Worm (Caenorhabditis elegans) whole organism, mixed stage, embryonic: ENCODE measurements around the gene chil-25.

ENCODE experiments used
- bed-3 ChIP-seq: fragments of 200-800 bp; sonication (Bioruptor generic); optimal IDR thresholded peaks from 3 replicates; lab custom pipeline; 2018; ENCODE audit warnings: mild to moderate bottlenecking, missing genetic modification characterization, moderate library complexity, missing compliant biosample characterization
- blmp-1 ChIP-seq: fragments of 150-350 bp; optimal IDR thresholded peaks from 2 replicates; lab custom pipeline; 2014; ENCODE audit warnings: missing biosample characterization, missing genetic modification characterization
- ceh-39 ChIP-seq: fragments of 150-350 bp; optimal IDR thresholded peaks from 2 replicates; lab custom pipeline; 2014; ENCODE audit warnings: missing biosample characterization, missing genetic modification characterization
- ceh-43 ChIP-seq: fragments of 200-800 bp; sonication (Bioruptor generic); optimal IDR thresholded peaks from 2 replicates; lab custom pipeline; 2018; ENCODE audit warnings: mild to moderate bottlenecking, missing genetic modification characterization, moderate library complexity, missing compliant biosample characterization
- ceh-83 ChIP-seq: fragments of 200-800 bp; sonication (Bioruptor generic); optimal IDR thresholded peaks from 2 replicates; lab custom pipeline; 2018; ENCODE audit warnings: mild to moderate bottlenecking, missing genetic modification characterization, missing compliant biosample characterization
- ces-1 ChIP-seq: fragments of 150-350 bp; optimal IDR thresholded peaks from 2 replicates; lab custom pipeline; 2014; ENCODE audit warnings: missing biosample characterization, missing genetic modification reagents, missing genetic modification characterization
- cnd-1 ChIP-seq: fragments of 200-800 bp; sonication (Bioruptor generic); optimal IDR thresholded peaks from 2 replicates; lab custom pipeline; 2018; ENCODE audit warnings: mild to moderate bottlenecking, missing genetic modification characterization, missing compliant biosample characterization
- drap-1 ChIP-seq: fragments of 200-800 bp; sonication (Bioruptor generic); optimal IDR thresholded peaks from 3 replicates; lab custom pipeline; 2018; ENCODE audit warnings: mild to moderate bottlenecking, missing genetic modification characterization, missing compliant biosample characterization
- elt-1 ChIP-seq: sonication (generic microtip); optimal IDR thresholded peaks from 2 replicates; lab custom pipeline; 2017; ENCODE audit warnings: missing genetic modification characterization, mild to moderate bottlenecking, missing compliant biosample characterization, antibody characterized with exemption, moderate library complexity, borderline replicate concordance; ENCODE audit not compliant: insufficient read depth
- elt-3 ChIP-seq: fragments of 150-350 bp; optimal IDR thresholded peaks from 2 replicates; lab custom pipeline; 2014; ENCODE audit warnings: missing biosample characterization, missing genetic modification characterization
- flh-1 ChIP-seq: fragments of 200-800 bp; sonication (Bioruptor generic); optimal IDR thresholded peaks from 2 replicates; lab custom pipeline; 2018; ENCODE audit warnings: mild to moderate bottlenecking, missing genetic modification characterization, moderate library complexity, missing compliant biosample characterization
- ham-2 ChIP-seq: fragments of 200-800 bp; sonication (Bioruptor generic); optimal IDR thresholded peaks from 2 replicates; lab custom pipeline; 2018; ENCODE audit warnings: mild to moderate bottlenecking, missing genetic modification characterization, missing compliant biosample characterization
- hlh-1 ChIP-seq: fragments of 150-350 bp; optimal IDR thresholded peaks from 2 replicates; lab custom pipeline; 2014; ENCODE audit warnings: missing biosample characterization, missing genetic modification reagents, missing genetic modification characterization
- lin-13 ChIP-seq: fragments of 150-350 bp; optimal IDR thresholded peaks from 2 replicates; lab custom pipeline; 2014; ENCODE audit warnings: missing biosample characterization, missing genetic modification characterization
- lsy-2 ChIP-seq: fragments of 150-350 bp; optimal IDR thresholded peaks from 2 replicates; lab custom pipeline; 2014; ENCODE audit warnings: missing biosample characterization, missing genetic modification characterization
- mab-5 ChIP-seq: fragments of 150-350 bp; optimal IDR thresholded peaks from 2 replicates; lab custom pipeline; 2014; ENCODE audit warnings: missing biosample characterization, missing genetic modification characterization
- mep-1 ChIP-seq: fragments of 150-350 bp; optimal IDR thresholded peaks from 2 replicates; lab custom pipeline; 2017; ENCODE audit warnings: missing biosample characterization, missing genetic modification reagents, missing genetic modification characterization, inconsistent platforms
- mls-2 ChIP-seq: sonication (generic microtip); optimal IDR thresholded peaks from 2 replicates; lab custom pipeline; 2016; ENCODE audit warnings: mild to moderate bottlenecking, missing genetic modification characterization, moderate library complexity, missing compliant biosample characterization
- nhr-12 ChIP-seq: fragments of 150-350 bp; optimal IDR thresholded peaks from 2 replicates; lab custom pipeline; 2014; ENCODE audit warnings: missing biosample characterization, missing genetic modification characterization
- nhr-2 ChIP-seq: fragments of 150-350 bp; optimal IDR thresholded peaks from 2 replicates; lab custom pipeline; 2014; ENCODE audit warnings: missing biosample characterization, missing genetic modification characterization
- nhr-237 ChIP-seq: fragments of 150-350 bp; optimal IDR thresholded peaks from 2 replicates; lab custom pipeline; 2014; ENCODE audit warnings: missing biosample characterization, missing genetic modification characterization
- nhr-28 ChIP-seq: fragments of 150-350 bp; optimal IDR thresholded peaks from 2 replicates; lab custom pipeline; 2014; ENCODE audit warnings: missing biosample characterization, missing genetic modification characterization
- nhr-76 ChIP-seq: sonication (generic microtip); optimal IDR thresholded peaks from 2 replicates; lab custom pipeline; 2017; ENCODE audit warnings: missing biosample characterization, missing genetic modification characterization
- pha-4 ChIP-seq: fragments of 150-350 bp; optimal IDR thresholded peaks from 2 replicates; lab custom pipeline; 2018; ENCODE audit warnings: missing biosample characterization, missing genetic modification reagents, missing genetic modification characterization
- sem-2 ChIP-seq: fragments of 200-800 bp; sonication (Bioruptor generic); optimal IDR thresholded peaks from 2 replicates; lab custom pipeline; 2018; ENCODE audit warnings: mild to moderate bottlenecking, missing genetic modification characterization, missing compliant biosample characterization
- snpc-4 ChIP-seq: fragments of 150-350 bp; optimal IDR thresholded peaks from 2 replicates; lab custom pipeline; 2014; ENCODE audit warnings: missing biosample characterization, missing genetic modification characterization
- sptf-1 ChIP-seq: sonication (generic microtip); optimal IDR thresholded peaks from 2 replicates; lab custom pipeline; 2017; ENCODE audit warnings: mild to moderate bottlenecking, missing genetic modification characterization, moderate library complexity, missing compliant biosample characterization
- tbx-8 ChIP-seq: fragments of 200-800 bp; sonication (Bioruptor generic); optimal IDR thresholded peaks from 2 replicates; lab custom pipeline; 2018; ENCODE audit warnings: mild to moderate bottlenecking, missing genetic modification characterization, moderate library complexity, missing compliant biosample characterization
- unc-120 ChIP-seq: sonication (generic microtip); optimal IDR thresholded peaks from 2 replicates; lab custom pipeline; 2017; ENCODE audit warnings: missing genetic modification characterization, missing compliant biosample characterization; ENCODE audit not compliant: poor library complexity, severe bottlenecking
- unc-39 ChIP-seq: fragments of 150-350 bp; optimal IDR thresholded peaks from 2 replicates; lab custom pipeline; 2014; ENCODE audit warnings: missing biosample characterization, missing genetic modification characterization
- unc-62 ChIP-seq: fragments of 150-350 bp; optimal IDR thresholded peaks from 2 replicates; lab custom pipeline; 2014; ENCODE audit warnings: missing biosample characterization, missing genetic modification reagents, missing genetic modification characterization
- ztf-11 ChIP-seq: fragments of 150-350 bp; optimal IDR thresholded peaks from 2 replicates; lab custom pipeline; 2014; ENCODE audit warnings: missing biosample characterization, missing genetic modification characterization

chil-25 gene

ce11 chrII:9447965-9448364, 26.3 kb downstream of the chil-25 start, which contains the start of gene chil-18:
chil-18 (plus strand) TSS chrII:9448265.
- TF ChIP-seq drap-1 (GFP tag; lab: Kevin White, UChicago) = no peak
- TF ChIP-seq lsy-2 (tag; lab: Kevin White, UChicago) = no peak
- TF ChIP-seq flh-1 = no peak
- no peak for TF ChIP-seq ztf-11 (tag; lab: Kevin White, UChicago)
- no peak for TF ChIP-seq sptf-1 (tag; lab: Kevin White, UChicago)
- TF ChIP-seq hlh-1 (tag; lab: Kevin White, UChicago) = no peak
- TF ChIP-seq ceh-83 (GFP tag; lab: Kevin White, UChicago) = no peak
- TF ChIP-seq nhr-2 (tag; lab: Kevin White, UChicago) = no peak
- no peak for TF ChIP-seq nhr-28 (tag; lab: Kevin White, UChicago)
- no peak for TF ChIP-seq ceh-43 (GFP tag; lab: Kevin White, UChicago)
- no peak for TF ChIP-seq nhr-76 (tag; lab: Kevin White, UChicago)
- TF ChIP-seq, all 35 proteins: peak for 0

DNA sequence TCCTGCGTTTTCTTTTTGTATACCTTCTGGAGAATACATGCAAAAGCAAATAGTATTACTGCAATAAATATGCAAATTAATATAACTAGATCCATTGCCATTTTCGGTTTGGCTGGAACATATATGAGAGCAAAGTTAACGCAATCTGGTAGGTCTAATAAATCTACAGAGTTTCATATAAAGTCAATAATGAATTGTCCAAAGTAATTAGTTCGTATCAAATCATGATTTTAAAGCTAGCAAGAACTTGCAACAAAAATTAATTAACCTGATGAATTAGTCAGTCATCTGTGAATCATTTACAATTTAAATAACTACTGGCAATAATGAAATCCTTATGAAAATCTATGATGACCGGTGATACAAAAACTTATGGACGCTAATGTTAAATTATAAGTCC, 28.9 kb downstream of the chil-25 start, which contains the start of gene R09D1.13:
TSS of gene R09D1.13 (minus strand) at position 101 of the 400 bp plus-strand sequence.
- no peak for TF ChIP-seq sptf-1 (tag; lab: Kevin White, UChicago)
- no peak for TF ChIP-seq mls-2
- TF ChIP-seq ham-2 (GFP tag; lab: Kevin White, UChicago) = no peak
- TF ChIP-seq ceh-43 (GFP tag; lab: Kevin White, UChicago) = no peak
- TF ChIP-seq unc-39 (tag; lab: Kevin White, UChicago) = no peak
- no peak for TF ChIP-seq nhr-28 (tag; lab: Kevin White, UChicago)
- TF ChIP-seq cnd-1 (tag; lab: Kevin White, UChicago) = no peak
- TF ChIP-seq elt-1 = no peak
- TF ChIP-seq ceh-83 (GFP tag; lab: Kevin White, UChicago) = no peak
- no peak for TF ChIP-seq drap-1 (GFP tag; lab: Kevin White, UChicago)
- no peak for TF ChIP-seq bed-3 (GFP tag; lab: Kevin White, UChicago)
- no peak for TF ChIP-seq nhr-12 (tag; lab: Kevin White, UChicago)
- no peak for TF ChIP-seq snpc-4
- no peak for TF ChIP-seq ceh-39 (tag; lab: Kevin White, UChicago)
- TF ChIP-seq lsy-2 (tag; lab: Kevin White, UChicago) = no peak
- no peak for TF ChIP-seq unc-120 (tag; lab: Kevin White, UChicago)
- TF ChIP-seq lin-13 = no peak

ce11 chrII:9443522-9443921, 30.7 kb downstream of the chil-25 start, which contains the start of gene chil-15:
chil-15 (minus strand) TSS chrII:9443622.
- no peak for TF ChIP-seq elt-1
- TF ChIP-seq nhr-76 (tag; lab: Kevin White, UChicago) = no peak
- no peak for TF ChIP-seq pha-4
- TF ChIP-seq snpc-4 = no peak
- TF ChIP-seq nhr-2 (tag; lab: Kevin White, UChicago) = no peak
- no peak for TF ChIP-seq nhr-12 (tag; lab: Kevin White, UChicago)
- no peak for TF ChIP-seq nhr-237 (tag; lab: Kevin White, UChicago)
- no peak for TF ChIP-seq unc-39 (tag; lab: Kevin White, UChicago)
- no peak for TF ChIP-seq ceh-39 (tag; lab: Kevin White, UChicago)
- TF ChIP-seq ces-1 (GFP tag; lab: Kevin White, UChicago) = no peak
- no peak for TF ChIP-seq lsy-2 (tag; lab: Kevin White, UChicago)
- TF ChIP-seq, all 35 proteins: peak for 0

DNA sequence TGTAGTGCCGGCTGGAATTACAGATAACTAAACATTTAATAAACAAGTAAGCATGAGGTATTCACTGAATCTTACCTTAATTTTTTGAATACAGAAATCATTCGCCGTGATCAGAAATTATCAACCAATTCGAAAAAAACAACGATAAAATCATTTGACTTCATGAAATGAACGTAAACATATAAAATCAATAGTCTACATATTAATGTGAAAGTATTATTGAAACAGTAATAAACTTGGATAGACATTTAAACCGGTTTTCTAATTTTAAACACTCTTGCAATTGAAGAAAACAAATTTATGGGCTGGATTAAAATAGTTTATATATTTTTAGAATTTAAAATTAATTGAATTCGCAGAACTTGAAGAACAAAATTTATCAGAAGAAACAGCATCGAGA, 32.4 kb downstream of the chil-25 start, which contains the start of gene chil-16:
TSS of gene chil-16 (minus strand) at position 101 of the 400 bp plus-strand sequence.
- TF ChIP-seq bed-3 (GFP tag; lab: Kevin White, UChicago) = no peak
- no peak for TF ChIP-seq nhr-28 (tag; lab: Kevin White, UChicago)
- TF ChIP-seq unc-62 = no peak
- TF ChIP-seq sem-2 (GFP tag; lab: Kevin White, UChicago) = no peak
- TF ChIP-seq ceh-83 (GFP tag; lab: Kevin White, UChicago) = no peak
- no peak for TF ChIP-seq hlh-1 (tag; lab: Kevin White, UChicago)
- no peak for TF ChIP-seq mls-2
- no peak for TF ChIP-seq ces-1 (GFP tag; lab: Kevin White, UChicago)
- TF ChIP-seq ztf-11 (tag; lab: Kevin White, UChicago) = no peak
- TF ChIP-seq cnd-1 (tag; lab: Kevin White, UChicago) = no peak
- no peak for TF ChIP-seq lsy-2 (tag; lab: Kevin White, UChicago)
- TF ChIP-seq flh-1 = no peak

DNA sequence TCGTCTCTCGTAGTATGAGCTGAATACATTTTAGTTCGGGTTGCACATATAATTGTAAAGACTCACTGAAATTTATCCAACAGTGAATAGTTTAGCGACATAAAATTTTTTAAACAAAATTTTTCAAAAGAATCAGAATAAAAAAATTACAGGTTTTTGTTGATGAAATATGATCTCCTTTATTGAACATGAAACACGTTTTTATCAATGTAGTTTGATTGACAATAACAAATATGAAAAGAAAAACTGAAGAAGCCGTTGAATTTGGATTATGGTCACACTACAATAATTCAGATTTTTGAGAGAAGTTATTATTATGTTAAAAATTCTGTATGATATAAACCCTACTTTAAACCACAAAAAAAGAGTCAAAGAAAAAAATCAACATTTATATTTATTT, 34.2 kb downstream of the chil-25 start, which contains the start of gene chil-17:
TSS of gene chil-17 (minus strand) at position 101 of the 400 bp plus-strand sequence.
- TF ChIP-seq elt-3 (tag; lab: Kevin White, UChicago) (no peak), tbx-8 (GFP tag; lab: Kevin White, UChicago) (no peak), mab-5 (tag; lab: Kevin White, UChicago) (no peak), nhr-12 (tag; lab: Kevin White, UChicago) (no peak), unc-120 (tag; lab: Kevin White, UChicago) (no peak), nhr-2 (tag; lab: Kevin White, UChicago) (no peak), cnd-1 (tag; lab: Kevin White, UChicago) (no peak), lsy-2 (tag; lab: Kevin White, UChicago) (no peak), blmp-1 (tag; lab: Kevin White, UChicago) (no peak), mep-1 (tag; lab: Kevin White, UChicago) (no peak), ham-2 (GFP tag; lab: Kevin White, UChicago) (no peak), ceh-39 (tag; lab: Kevin White, UChicago) (no peak), unc-62 (no peak), snpc-4 (no peak), unc-39 (tag; lab: Kevin White, UChicago) (no peak), nhr-28 (tag; lab: Kevin White, UChicago) (no peak)
